Worm (Caenorhabditis elegans): Measurements from ENCODE around the gene K09C8.7.

K09C8.7 gene

DNA sequence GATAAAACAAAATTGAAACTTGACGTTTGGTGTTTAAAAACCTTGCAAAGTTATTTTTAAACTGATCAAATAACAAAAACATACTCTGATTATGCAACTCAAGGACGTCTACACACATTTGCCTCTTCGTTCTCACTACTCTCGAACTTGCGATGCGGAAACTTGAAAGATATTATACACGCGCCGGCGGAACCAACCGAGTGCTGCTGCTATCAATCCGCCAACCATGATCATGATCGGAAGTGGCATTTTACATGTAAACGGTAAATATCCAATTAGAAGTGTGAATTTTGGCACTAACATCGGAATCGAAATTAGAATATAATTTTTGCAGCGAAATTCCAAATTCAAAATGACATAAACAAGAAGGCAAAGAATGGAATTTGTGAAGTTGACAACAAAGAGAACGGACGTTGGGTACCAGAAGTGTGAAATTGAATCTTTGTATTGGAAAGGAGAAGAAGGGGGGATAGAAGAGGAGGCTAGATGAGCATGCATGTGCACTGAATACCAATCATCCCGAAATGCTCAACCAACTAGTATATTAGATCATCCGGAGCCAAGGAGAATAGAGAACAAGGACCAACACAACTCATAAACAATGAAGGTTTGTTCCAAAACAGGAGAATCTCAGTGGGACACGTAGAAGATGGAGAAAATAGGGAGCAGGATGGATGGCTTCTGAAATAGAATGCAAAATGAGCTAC, 17.7 kb downstream of the K09C8.7 start:
- TF ChIP-seq T26A5.8 (tag; optimal IDR thresholded peaks at IDR 0.05) (no peak), pha-4 (tag; optimal IDR thresholded peaks at IDR 0.05) (no peak), nhr-120 (GFP tag; IDR thresholded peaks at IDR 0.05) (no peak), sea-2 (GFP tag; IDR thresholded peaks at IDR 0.05) (no peak), ets-4 (GFP tag; optimal IDR thresholded peaks at IDR 0.05) (no peak), F37B4.10 (GFP tag; IDR thresholded peaks at IDR 0.05) (no peak), snpc-4 (GFP tag; optimal IDR thresholded peaks at IDR 0.05) (no peak), snpc-4 (tag; optimal IDR thresholded peaks at IDR 0.05) (no peak), dpff-1 (tag; optimal IDR thresholded peaks at IDR 0.05) (no peak), ceh-100 (GFP tag; IDR thresholded peaks at IDR 0.05) (no peak), lag-1 (GFP tag; IDR thresholded peaks at IDR 0.05) (no peak), nfyb-1 (GFP tag; IDR thresholded peaks at IDR 0.05) (no peak), lir-1 (GFP tag; conservative IDR thresholded peaks at IDR 0.05) (no peak)

DNA sequence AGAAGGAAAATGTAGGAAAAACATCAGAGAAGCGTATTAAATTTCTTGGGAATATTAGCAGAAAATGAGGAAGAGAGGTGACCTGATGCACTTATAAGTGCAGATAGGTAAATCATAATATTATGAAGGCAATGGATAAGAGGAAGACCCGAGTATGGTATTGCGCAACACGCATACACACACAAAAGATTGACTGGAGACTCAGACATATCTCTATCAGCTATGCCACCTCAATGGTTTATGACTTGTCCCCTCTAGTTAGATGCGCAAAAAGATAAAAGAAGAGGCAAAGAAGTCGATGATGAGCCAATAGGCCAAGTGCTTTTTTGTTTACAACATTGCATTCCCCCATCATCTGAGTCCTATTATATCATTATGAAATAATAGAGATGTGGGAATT, 19.1 kb downstream of the K09C8.7 start:
- TF ChIP-seq T07F8.4 (tag; optimal IDR thresholded peaks at IDR 0.05) (no peak), ztf-25 (GFP tag; IDR thresholded peaks at IDR 0.05) (no peak)

DNA sequence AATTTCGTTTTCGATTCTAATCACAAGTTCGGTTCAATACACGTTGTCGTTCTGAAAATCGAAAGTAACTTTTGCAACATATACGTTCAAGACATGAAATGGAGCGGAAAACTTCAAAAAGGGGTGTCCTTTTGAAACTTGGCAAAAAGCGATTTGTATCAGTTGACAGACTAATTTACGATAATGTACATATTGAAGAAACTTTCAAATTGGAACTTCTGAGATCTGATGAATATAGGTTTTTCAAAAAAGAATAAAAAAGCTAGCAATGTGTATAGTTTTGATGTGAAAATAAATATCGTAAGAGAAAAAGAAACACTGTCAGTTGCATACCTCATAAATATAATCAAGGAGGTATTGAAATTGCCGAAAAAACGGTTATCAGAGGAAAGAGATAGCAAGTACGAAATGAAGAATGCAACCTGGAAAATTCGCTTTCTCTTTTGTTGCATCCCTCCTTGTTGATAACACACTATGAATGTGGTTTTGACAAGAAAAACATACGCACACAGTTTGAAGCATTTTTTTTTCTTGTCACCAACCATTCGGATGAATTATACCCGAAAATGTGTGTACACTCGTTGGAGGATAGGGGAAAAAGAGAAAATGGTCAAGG, 22.1 kb downstream of the K09C8.7 start, which contains the start of gene dgn-1:
TSS of gene dgn-1 (minus strand) at position 51 of the 616 bp plus-strand sequence.
- peak; percentile 56 for TF ChIP-seq nhr-80 (tag; optimal IDR thresholded peaks at IDR 0.05)
- TF ChIP-seq F33H1.4 (GFP tag; IDR thresholded peaks at IDR 0.05), result no peak

DNA sequence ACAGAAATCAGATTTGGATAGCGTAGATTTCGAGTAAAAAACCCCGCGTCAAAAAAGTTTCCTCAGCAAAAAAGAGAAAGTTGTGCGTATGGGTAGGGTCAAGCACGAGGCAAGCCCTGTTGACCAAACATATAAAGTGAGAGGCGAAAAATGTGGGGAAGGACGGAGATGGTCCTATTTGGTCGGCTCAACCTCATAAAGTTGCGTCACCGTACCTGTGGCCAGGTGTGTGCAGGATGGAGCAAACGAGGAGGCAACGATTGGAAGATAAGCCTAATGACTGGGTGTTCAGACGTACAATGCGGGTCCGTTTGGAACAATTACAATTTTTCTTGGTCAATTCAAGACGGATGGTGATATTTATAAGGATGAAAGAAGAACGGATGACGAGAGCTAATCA, 24.1 kb downstream of the K09C8.7 start:
- TF ChIP-seq ceh-40 (GFP tag; IDR thresholded peaks at IDR 0.05) (no peak), F37B4.10 (GFP tag; IDR thresholded peaks at IDR 0.05) (no peak), egl-18 (GFP tag; IDR thresholded peaks at IDR 0.05) (no peak)

DNA sequence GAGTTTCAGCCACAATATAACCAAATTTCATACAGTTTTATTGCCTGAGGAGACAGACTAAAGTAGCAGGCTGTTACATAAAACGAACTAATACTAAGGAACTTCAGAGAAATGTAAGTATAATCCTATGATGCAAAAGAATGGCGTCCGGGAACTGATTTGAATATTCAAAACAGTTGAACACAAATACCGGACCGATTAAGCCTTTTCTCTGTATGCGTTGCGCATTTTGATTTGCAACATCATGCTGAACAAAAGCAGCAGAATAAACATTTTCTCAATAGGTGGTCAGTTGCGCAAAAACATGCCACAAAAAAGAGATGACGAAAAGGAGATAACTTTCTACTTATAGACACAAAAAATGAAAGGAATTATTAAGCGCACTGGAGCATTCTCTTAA, 27.2 kb downstream of the K09C8.7 start:
- TF ChIP-seq dox-1 (GFP tag; IDR thresholded peaks at IDR 0.05), result no peak
- no peak for TF ChIP-seq bed-2 (GFP tag; IDR thresholded peaks at IDR 0.05)

DNA sequence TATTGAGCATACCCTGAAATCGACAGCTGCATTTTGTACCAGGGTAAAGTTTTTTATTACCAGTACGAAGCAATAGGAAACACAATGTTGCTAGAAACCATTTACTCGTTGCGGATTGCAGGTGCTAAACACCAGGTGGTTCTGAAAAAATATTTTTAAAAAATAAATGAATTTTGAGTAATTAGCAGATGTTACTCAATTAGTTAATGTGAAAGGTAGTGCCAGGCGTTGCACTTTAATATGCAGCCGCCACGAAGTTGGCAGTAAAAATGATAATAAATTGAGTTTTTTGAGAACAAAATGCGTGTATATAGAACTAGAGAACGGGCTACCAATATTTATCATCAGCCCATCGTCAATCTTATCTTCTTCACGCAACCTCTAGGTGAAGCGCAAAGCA, 31.6 kb downstream of the K09C8.7 start, which contains the start of gene nstp-9:
TSS of gene nstp-9 (minus strand) at position 101 of the 400 bp plus-strand sequence.
- TF ChIP-seq T07F8.4 (tag; optimal IDR thresholded peaks at IDR 0.05) (no peak), C06A6.2 (GFP tag; conservative IDR thresholded peaks at IDR 0.05) (no peak), dox-1 (GFP tag; IDR thresholded peaks at IDR 0.05) (no peak), madf-3 (GFP tag; IDR thresholded peaks at IDR 0.05) (no peak), ztf-22 (GFP tag; optimal IDR thresholded peaks at IDR 0.05) (no peak), attf-5 (GFP tag; optimal IDR thresholded peaks at IDR 0.05) (no peak), atf-7 (tag; optimal IDR thresholded peaks at IDR 0.05) (no peak), rcor-1 (GFP tag; IDR thresholded peaks at IDR 0.05) (no peak), hlh-12 (tag; optimal IDR thresholded peaks at IDR 0.05) (no peak), ztf-28 (GFP tag; IDR thresholded peaks at IDR 0.05) (no peak), dpl-1 (GFP tag; optimal IDR thresholded peaks at IDR 0.05) (no peak)

Measured in whole organism, young adult.